Fruit fly (Drosophila melanogaster) whole organism, embryonic: Measurements from ENCODE around the gene CG5068.

Source experiments
- Antp ChIP-seq: fragments of 200-800 bp; sonication (Bioruptor generic); optimal IDR thresholded peaks from 3 replicates; lab custom pipeline; 2016; ENCODE audit warnings: missing biosample characterization, missing genetic modification characterization
- CG10147 ChIP-seq: fragments of 200-800 bp; sonication (Bioruptor generic); optimal IDR thresholded peaks from 2 replicates; lab custom pipeline; 2019; ENCODE audit warnings: missing biosample characterization, mild to moderate bottlenecking, missing genetic modification characterization, moderate library complexity
- CG11456 ChIP-seq: fragments of 200-800 bp; sonication (Bioruptor generic); IDR thresholded peaks from 3 replicates; pipeline ENCODE4 v1.3.6; 2022; ENCODE audit warnings: missing biosample characterization, missing genetic modification characterization
- CG12659 ChIP-seq: fragments of 200-800 bp; sonication (Bioruptor generic); optimal IDR thresholded peaks from 3 replicates; lab custom pipeline; 2017; ENCODE audit warnings: mild to moderate bottlenecking, missing biosample characterization, missing genetic modification reagents, missing genetic modification characterization
- CG12769 ChIP-seq: fragments of 200-800 bp; sonication (Bioruptor generic); optimal IDR thresholded peaks from 2 replicates; lab custom pipeline; 2019; ENCODE audit warnings: missing biosample characterization, mild to moderate bottlenecking, missing genetic modification characterization, moderate library complexity
- CG1529 ChIP-seq: fragments of 200-800 bp; sonication (Bioruptor generic); optimal IDR thresholded peaks from 3 replicates; lab custom pipeline; 2018; ENCODE audit warnings: missing biosample characterization, missing genetic modification characterization
- CG17359 ChIP-seq: fragments of 200-800 bp; sonication (Bioruptor generic); optimal IDR thresholded peaks from 3 replicates; lab custom pipeline; 2018; ENCODE audit warnings: missing biosample characterization, mild to moderate bottlenecking, missing genetic modification characterization, moderate library complexity
- CG18619 ChIP-seq: fragments of 200-800 bp; sonication (Bioruptor generic); optimal IDR thresholded peaks from 3 replicates; lab custom pipeline; 2017; ENCODE audit warnings: missing biosample characterization, mild to moderate bottlenecking, missing genetic modification characterization
- CG31224 ChIP-seq: fragments of 200-800 bp; sonication (Bioruptor generic); IDR thresholded peaks from 2 replicates; pipeline ENCODE4 v1.3.6; 2022; ENCODE audit warnings: missing biosample characterization, missing genetic modification characterization
- CG31365 ChIP-seq: fragments of 200-800 bp; sonication (Bioruptor generic); optimal IDR thresholded peaks from 2 replicates; lab custom pipeline; 2018; ENCODE audit warnings: missing biosample characterization, mild to moderate bottlenecking, missing genetic modification characterization
- CG31441 ChIP-seq: fragments of 200-800 bp; sonication (Bioruptor generic); IDR thresholded peaks from 2 replicates; pipeline ENCODE4 v1.3.6; 2022; ENCODE audit warnings: missing biosample characterization, missing genetic modification characterization
- CG6791 ChIP-seq: fragments of 200-800 bp; sonication (Bioruptor generic); IDR thresholded peaks from 3 replicates; pipeline ENCODE4 v1.3.6; 2022; ENCODE audit warnings: missing biosample characterization, missing genetic modification characterization; ENCODE audit not compliant: partially characterized antibody
- CG7372 ChIP-seq: fragments of 200-800 bp; sonication (Bioruptor generic); IDR thresholded peaks from 2 replicates; pipeline ENCODE4 v1.3.6; 2022; ENCODE audit warnings: missing biosample characterization, missing genetic modification characterization
- CG8388 ChIP-seq: fragments of 200-800 bp; sonication (Bioruptor generic); optimal IDR thresholded peaks from 2 replicates; lab custom pipeline; 2019; ENCODE audit warnings: missing biosample characterization, mild to moderate bottlenecking, missing genetic modification characterization, moderate library complexity
- CG8765 ChIP-seq: fragments of 200-800 bp; sonication (Bioruptor generic); IDR thresholded peaks from 2 replicates; pipeline ENCODE4 v1.3.6; 2022; ENCODE audit warnings: missing biosample characterization, missing genetic modification characterization
- CG9609 ChIP-seq: fragments of 200-800 bp; sonication (Bioruptor generic); optimal IDR thresholded peaks from 3 replicates; lab custom pipeline; 2016; ENCODE audit warnings: missing biosample characterization, missing genetic modification characterization
- Chrac-16 ChIP-seq: fragments of 200-800 bp; sonication (Bioruptor generic); optimal IDR thresholded peaks from 3 replicates; lab custom pipeline; 2016; ENCODE audit warnings: missing biosample characterization, missing genetic modification characterization
- Dad ChIP-seq: fragments of 200-800 bp; sonication (Bioruptor generic); optimal IDR thresholded peaks from 3 replicates; lab custom pipeline; 2016; ENCODE audit warnings: missing biosample characterization, missing genetic modification characterization
- Hmr ChIP-seq: fragments of 200-800 bp; sonication (Bioruptor generic); optimal IDR thresholded peaks from 3 replicates; lab custom pipeline; 2017; ENCODE audit warnings: mild to moderate bottlenecking, missing biosample characterization, missing genetic modification reagents, missing genetic modification characterization
- Oli ChIP-seq: fragments of 200-800 bp; sonication (Bioruptor generic); optimal IDR thresholded peaks from 2 replicates; lab custom pipeline; 2018; ENCODE audit warnings: missing biosample characterization, mild to moderate bottlenecking, missing genetic modification characterization, moderate library complexity
- Opbp ChIP-seq: fragments of 200-800 bp; sonication (Bioruptor generic); IDR thresholded peaks from 3 replicates; pipeline ENCODE4 v1.3.6; 2022; ENCODE audit warnings: missing biosample characterization, missing genetic modification characterization; ENCODE audit not compliant: partially characterized antibody
- Optix ChIP-seq: fragments of 200-800 bp; sonication (Bioruptor generic); IDR thresholded peaks from 3 replicates; pipeline ENCODE4 v1.3.6; 2022; ENCODE audit warnings: missing biosample characterization, missing genetic modification characterization
- Six4 ChIP-seq: fragments of 200-800 bp; sonication (Bioruptor generic); optimal IDR thresholded peaks from 2 replicates; lab custom pipeline; 2016; ENCODE audit warnings: missing biosample characterization, missing genetic modification characterization
- Spps ChIP-seq: fragments of 200-800 bp; sonication (Bioruptor generic); optimal IDR thresholded peaks from 2 replicates; lab custom pipeline; 2018; ENCODE audit warnings: missing biosample characterization, mild to moderate bottlenecking, missing genetic modification characterization
- Stat92E ChIP-seq, 3 experiments: fragments of >200 bp in 2 of 3; fragments of 200-800 bp in 1 of 3; sonication (Bioruptor generic) in 1 of 3; optimal IDR thresholded peaks; 2 replicates each; lab custom pipeline; 2017 to 2019; ENCODE audit warnings: missing biosample characterization in 3 of 3, missing genetic modification characterization in 3 of 3, mild to moderate bottlenecking in 1 of 3, moderate library complexity in 1 of 3
- ac ChIP-seq: fragments of 200-800 bp; sonication (Bioruptor generic); optimal IDR thresholded peaks from 3 replicates; lab custom pipeline; 2017; ENCODE audit warnings: missing biosample characterization, mild to moderate bottlenecking, missing genetic modification characterization
- cato ChIP-seq: fragments of 200-800 bp; sonication (Bioruptor generic); optimal IDR thresholded peaks from 2 replicates; lab custom pipeline; 2016; ENCODE audit warnings: missing biosample characterization, missing genetic modification characterization, borderline replicate concordance
- cg ChIP-seq: fragments of 200-800 bp; sonication (Bioruptor generic); optimal IDR thresholded peaks from 3 replicates; lab custom pipeline; 2019; ENCODE audit warnings: missing biosample characterization, mild to moderate bottlenecking, missing genetic modification characterization, moderate library complexity
- chinmo ChIP-seq: fragments of 200-800 bp; sonication (Bioruptor generic); IDR thresholded peaks from 4 replicates; pipeline ENCODE4 v1.3.6; 2022; ENCODE audit warnings: missing biosample characterization, missing genetic modification characterization; ENCODE audit not compliant: partially characterized antibody
- disco-r ChIP-seq: fragments of 200-800 bp; sonication (Bioruptor generic); optimal IDR thresholded peaks from 2 replicates; lab custom pipeline; 2016; ENCODE audit warnings: missing biosample characterization, missing genetic modification characterization
- gcm ChIP-seq: fragments of 200-800 bp; sonication (Bioruptor generic); optimal IDR thresholded peaks from 2 replicates; lab custom pipeline; 2019; ENCODE audit warnings: missing biosample characterization, mild to moderate bottlenecking, missing genetic modification characterization, moderate library complexity
- gem ChIP-seq: fragments of 200-800 bp; sonication (Bioruptor generic); optimal IDR thresholded peaks from 2 replicates; lab custom pipeline; 2019; ENCODE audit warnings: missing biosample characterization, mild to moderate bottlenecking, missing genetic modification characterization, moderate library complexity
- nerfin-1 ChIP-seq: fragments of 200-800 bp; sonication (Bioruptor generic); optimal IDR thresholded peaks from 3 replicates; lab custom pipeline; 2019; ENCODE audit warnings: missing biosample characterization, mild to moderate bottlenecking, missing genetic modification characterization, moderate library complexity
- nom ChIP-seq: fragments of 200-800 bp; sonication (Bioruptor generic); optimal IDR thresholded peaks from 2 replicates; lab custom pipeline; 2017; ENCODE audit warnings: missing biosample characterization, missing genetic modification characterization, mild to moderate bottlenecking, moderate library complexity, missing genetic modification reagents
- ttk ChIP-seq: fragments of 200-800 bp; sonication (Bioruptor generic); IDR thresholded peaks from 2 replicates; pipeline ENCODE4 v2.1.2; 2022; ENCODE audit warnings: missing biosample characterization, missing genetic modification characterization
- unc-4 ChIP-seq: fragments of 200-800 bp; sonication (Bioruptor generic); IDR thresholded peaks from 2 replicates; pipeline ENCODE4 v1.3.6; 2022; ENCODE audit warnings: missing biosample characterization, missing genetic modification characterization; ENCODE audit not compliant: partially characterized antibody
- vfl ChIP-seq: fragments of 200-800 bp; sonication (Bioruptor generic); optimal IDR thresholded peaks from 2 replicates; lab custom pipeline; 2016; ENCODE audit warnings: missing biosample characterization, missing genetic modification characterization
- z ChIP-seq: fragments of 200-800 bp; sonication (Bioruptor generic); IDR thresholded peaks from 3 replicates; pipeline ENCODE4 v1.3.6; 2022; ENCODE audit warnings: missing biosample characterization, missing genetic modification characterization

Gene CG5068

DNA sequence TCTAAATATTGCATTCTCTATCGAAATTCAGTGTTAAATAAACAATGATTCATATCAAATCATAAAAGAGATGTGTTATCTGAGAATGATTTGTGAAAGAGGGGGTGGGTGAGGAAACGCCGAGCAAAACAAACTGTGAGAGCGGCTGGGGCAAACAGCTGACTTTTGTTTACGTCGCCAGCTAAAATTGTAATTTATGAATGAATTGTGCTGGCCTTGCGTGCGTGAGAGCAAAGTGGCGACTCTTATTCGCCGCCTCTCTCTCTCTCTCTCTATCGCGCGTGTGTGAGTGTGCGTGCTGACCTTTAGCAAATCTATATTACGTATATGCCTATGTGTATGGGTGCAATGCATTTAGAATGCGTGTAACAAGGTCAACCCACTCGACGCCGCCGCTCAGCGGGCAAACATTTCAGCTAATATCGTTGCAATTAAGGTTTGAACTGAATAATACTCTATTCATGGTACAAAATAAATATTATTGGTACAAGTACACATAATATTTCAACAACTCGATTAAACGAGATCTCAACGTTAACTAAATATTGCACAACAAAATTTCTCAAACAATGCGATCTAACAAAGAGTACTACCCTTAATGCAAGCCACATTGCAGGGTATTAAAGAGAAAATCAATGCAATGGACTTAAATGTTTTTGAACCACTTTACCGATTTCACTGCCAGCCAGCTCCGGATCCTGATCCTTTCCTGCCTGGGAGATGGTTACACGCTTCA is 7.7 kb upstream of the CG5068 start (continued):
- TF ChIP-seq CG17359 (peak; percentile 52), Opbp (GFP tag; lab: Robert Waterston, UW) (no peak), cg (peak; percentile 92), Dad (GFP tag; lab: Kevin White, UChicago) (no peak), CG31365 (tag; lab: Kevin White, UChicago) (no peak), Hmr (no peak), ttk (peak; percentile 51)

DNA sequence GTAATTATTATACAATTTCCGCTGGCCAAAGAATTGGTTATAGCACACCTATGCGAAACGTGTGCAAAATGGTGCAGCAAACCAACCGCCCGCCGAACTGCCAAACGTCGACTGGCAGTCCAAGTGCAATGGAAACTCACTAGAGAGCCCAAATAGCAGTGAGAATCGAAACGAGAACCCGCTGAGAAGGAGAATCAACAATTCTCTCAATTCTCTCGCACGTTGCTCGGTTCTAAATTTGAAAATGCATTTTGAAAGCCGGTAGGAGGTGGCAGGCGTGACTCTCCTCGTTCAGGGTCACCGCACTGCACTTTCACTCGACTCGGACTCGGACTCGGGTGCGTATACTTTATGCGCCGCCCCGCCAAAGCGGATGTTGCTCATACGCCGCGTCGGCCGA is 6.7 kb upstream of the CG5068 start, which contains the start of gene CG5644:
CG5644 (minus strand) TSS at position 101 of the 400 bp plus-strand sequence.
- TF ChIP-seq Oli (tag; lab: Kevin White, UChicago) (no peak), CG7372 (GFP tag; lab: Robert Waterston, UW) (peak; percentile 64), CG12769 (tag; lab: Kevin White, UChicago) (no peak), CG11456 (GFP tag; lab: Robert Waterston, UW) (no peak), ac (GFP tag; lab: Kevin White, UChicago) (no peak), CG18619 (GFP tag; lab: Kevin White, UChicago) (no peak)

DNA sequence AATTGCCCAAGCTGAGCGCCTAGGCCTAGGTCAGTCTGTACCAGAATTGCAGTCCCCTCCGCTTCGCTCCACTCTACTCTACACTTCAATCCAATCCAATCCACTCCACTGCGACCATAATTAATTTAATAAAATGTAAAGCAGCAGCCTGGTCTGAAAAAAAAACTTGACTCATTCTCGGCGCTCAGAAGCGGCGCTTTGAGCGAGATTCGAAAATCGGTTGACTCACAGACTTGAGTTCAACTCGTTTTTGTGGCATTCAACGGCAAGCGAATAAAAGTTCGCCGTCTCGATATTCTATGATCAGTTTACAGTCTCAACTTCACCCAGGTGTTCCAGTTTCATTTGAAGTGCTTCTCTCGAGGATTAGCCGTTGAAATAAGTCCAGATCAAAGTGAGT is 5.0 kb upstream of the CG5068 start, which contains the start of gene CG13314:
CG13314 (plus strand) TSS at position 301 of the 400 bp plus-strand sequence.
- TF ChIP-seq CG12659 (GFP tag; lab: Kevin White, UChicago) (no peak), chinmo (GFP tag; lab: Robert Waterston, UW) (0 out of 4 replicates have a peak, but pooled peaks have one; percentile 47), z (peak; percentile 88), disco-r (no peak), CG31224 (0 out of 2 replicates have a peak, but pooled peaks have one; percentile 12), Six4 (GFP tag; lab: Kevin White, UChicago) (no peak), Antp (no peak), gem (tag; lab: Kevin White, UChicago) (no peak), Optix (GFP tag; lab: Robert Waterston, UW) (no peak), vfl (GFP tag; lab: Kevin White, UChicago) (no peak), Stat92E (GFP tag; optimal IDR thresholded peaks at IDR 0.05; lab: Kevin White, UChicago) (no peak), CG6791 (GFP tag; lab: Robert Waterston, UW) (no peak), unc-4 (GFP tag; lab: Robert Waterston, UW) (no peak), Spps (no peak), CG8388 (GFP tag; lab: Kevin White, UChicago) (no peak), CG17359 (no peak)

DNA sequence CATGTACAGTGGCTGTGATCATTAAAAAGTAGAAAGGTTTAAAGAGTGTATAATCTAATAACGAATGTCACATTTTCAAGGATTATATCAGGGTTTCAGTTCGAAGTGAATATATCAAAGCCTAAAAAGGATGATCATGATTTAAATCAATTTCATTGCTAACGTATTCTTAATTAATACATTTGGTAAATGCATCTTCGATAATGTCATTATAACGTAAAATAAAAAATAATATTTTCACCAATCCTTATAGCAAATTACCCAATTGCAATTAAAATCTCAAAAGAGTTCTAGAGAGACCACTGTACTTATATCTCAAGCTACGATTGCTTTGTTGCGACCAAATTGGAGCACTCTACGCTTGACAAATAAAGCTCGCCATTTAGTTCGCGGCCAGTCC is 4.5 kb upstream of the CG5068 start:
- TF ChIP-seq CG8765 (no peak), CG31441 (GFP tag; lab: Robert Waterston, UW) (no peak), nerfin-1 (tag; lab: Kevin White, UChicago) (no peak), Oli (tag; lab: Kevin White, UChicago) (no peak), CG9609 (GFP tag; lab: Kevin White, UChicago) (no peak), Chrac-16 (GFP tag; lab: Kevin White, UChicago) (no peak), nom (GFP tag; lab: Kevin White, UChicago) (no peak), CG10147 (no peak), cato (GFP tag; lab: Kevin White, UChicago) (no peak), gcm (GFP tag; lab: Kevin White, UChicago) (no peak), CG1529 (GFP tag; lab: Kevin White, UChicago) (no peak), Spps (no peak)
